Worm (Caenorhabditis elegans) whole organism, L2 larva: Measurements from ENCODE around the gene C18E9.5.

Experiments
- dmd-4 ChIP-seq: sonication (generic microtip); optimal IDR thresholded peaks from 2 replicates; lab custom pipeline; 2017; ENCODE audit warnings: missing biosample characterization, missing genetic modification characterization
- lin-11 ChIP-seq: fragments of 150-350 bp; sonication (generic microtip); optimal IDR thresholded peaks from 2 replicates; lab custom pipeline; 2014; ENCODE audit warnings: missing biosample characterization, missing genetic modification characterization, inconsistent platforms, mixed read lengths
- nhr-129 ChIP-seq: fragments of 150-350 bp; optimal IDR thresholded peaks from 2 replicates; lab custom pipeline; 2014; ENCODE audit warnings: missing biosample characterization, missing genetic modification characterization
- unc-55 ChIP-seq: fragments of 150-350 bp; sonication (generic microtip); optimal IDR thresholded peaks from 3 replicates; lab custom pipeline; 2014; ENCODE audit warnings: missing biosample characterization, missing genetic modification reagents, missing genetic modification characterization
- unc-62 ChIP-seq: fragments of 150-350 bp; optimal IDR thresholded peaks from 2 replicates; lab custom pipeline; 2014; ENCODE audit warnings: missing biosample characterization, missing genetic modification reagents, missing genetic modification characterization

DNA sequence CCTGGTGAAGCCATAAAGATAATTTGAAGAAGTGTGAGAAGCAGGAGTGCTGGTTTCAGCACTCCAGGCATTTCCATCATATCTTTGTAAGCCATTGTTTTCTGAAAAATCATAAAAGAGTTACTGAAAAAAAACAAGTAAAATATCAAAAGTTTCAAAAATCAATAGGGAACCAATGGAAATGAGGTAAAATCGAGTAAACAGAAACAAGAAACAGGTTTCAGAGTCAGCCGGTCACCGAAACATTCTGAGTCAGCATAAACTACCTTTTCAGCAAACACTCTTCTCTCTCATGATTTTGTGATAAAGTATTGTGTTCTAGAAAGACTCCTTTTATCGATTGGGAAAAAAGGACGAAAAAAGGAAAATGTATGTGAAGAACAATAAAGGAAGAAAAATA lies 19.7 kb downstream of the C18E9.5 start, which contains the start of gene C18E9.9:
- TF ChIP-seq lin-11 (no peak), unc-62 (GFP tag; lab: Kevin White, UChicago) (no peak), unc-55 (GFP tag; lab: Kevin White, UChicago) (no peak), nhr-129 (no peak), dmd-4 (no peak)
